Worm (Caenorhabditis elegans): ENCODE data around the gene famh-161.
A peak's percentile ranks its signal among the peaks of the same experiment; 100 is the strongest.

famh-161 gene

ce11 chrV:20500405-20500804, 33.6 kb downstream of the famh-161 start, which contains the start of gene dct-14:
TSS of gene dct-14 (minus strand) at chrV:20500505.
- TF ChIP-seq jun-1 (tag; optimal IDR thresholded peaks at IDR 0.05) (no peak), mep-1 (tag; optimal IDR thresholded peaks at IDR 0.05) (no peak), F44E2.7 (GFP tag; IDR thresholded peaks at IDR 0.05) (no peak), F26F4.8 (GFP tag; conservative IDR thresholded peaks at IDR 0.05) (no peak), lir-3 (tag; optimal IDR thresholded peaks at IDR 0.05) (no peak), dmd-8 (GFP tag; IDR thresholded peaks at IDR 0.05) (no peak), fos-1 (tag; optimal IDR thresholded peaks at IDR 0.05) (no peak), fkh-10 (GFP tag; optimal IDR thresholded peaks at IDR 0.05) (no peak), ZK337.2 (GFP tag; IDR thresholded peaks at IDR 0.05) (no peak), lsy-2 (tag; optimal IDR thresholded peaks at IDR 0.05) (no peak), ces-1 (GFP tag; optimal IDR thresholded peaks at IDR 0.05) (no peak), zfp-2 (tag; optimal IDR thresholded peaks at IDR 0.05) (no peak)

DNA sequence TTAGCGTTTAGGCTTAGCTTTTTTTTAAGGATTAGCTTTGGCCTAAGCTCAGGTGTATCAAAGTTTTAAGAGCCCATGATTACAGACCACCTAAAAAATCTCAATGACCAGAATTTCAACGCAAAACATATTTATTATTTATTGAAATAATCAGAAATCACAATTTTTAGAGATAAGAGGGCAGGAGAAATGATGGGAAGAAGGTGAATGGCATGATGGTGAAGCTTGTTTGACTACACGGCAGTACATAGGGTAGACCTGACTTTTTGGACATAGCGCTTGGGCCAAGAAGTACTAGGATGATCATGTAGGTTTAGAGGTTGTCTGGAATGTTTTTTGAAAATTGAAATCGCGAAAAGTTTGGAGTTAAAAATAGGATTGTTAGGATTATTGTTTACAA, 34.3 kb downstream of the famh-161 start:
- TF ChIP-seq nhr-48 (tag; optimal IDR thresholded peaks at IDR 0.05), result peak; percentile 54
- no peak for TF ChIP-seq daf-16 (GFP tag; optimal IDR thresholded peaks at IDR 0.05)
- TF ChIP-seq daf-16 (tag; optimal IDR thresholded peaks at IDR 0.05), result peak; percentile 65
- peak; percentile 37 for TF ChIP-seq pqm-1 (tag; optimal IDR thresholded peaks at IDR 0.05)
- TF ChIP-seq sdz-12 (GFP tag; optimal IDR thresholded peaks at IDR 0.05), result no peak
- no peak for TF ChIP-seq lin-29 (GFP tag; IDR thresholded peaks at IDR 0.05)
- peak; percentile 76 for TF ChIP-seq dmd-6 (GFP tag; IDR thresholded peaks at IDR 0.05)
- peak; percentile 7 for TF ChIP-seq hlh-11 (tag; optimal IDR thresholded peaks at IDR 0.05)

ce11 chrV:20498980-20499379, 35.0 kb downstream of the famh-161 start, which contains the start of gene dct-16:
TSS of gene dct-16 (minus strand) at chrV:20499057.
- TF ChIP-seq nhr-48 (tag; optimal IDR thresholded peaks at IDR 0.05) (peak; percentile 85), php-3 (GFP tag; IDR thresholded peaks at IDR 0.05) (peak; percentile 90), dve-1 (tag; optimal IDR thresholded peaks at IDR 0.05; ENCODE audit: insufficient read depth) (peak; percentile 86), rbr-2 (tag; optimal IDR thresholded peaks at IDR 0.05) (no peak), pqm-1 (tag; optimal IDR thresholded peaks at IDR 0.05) (peak; percentile 56), lin-13 (GFP tag; optimal IDR thresholded peaks at IDR 0.05) (peak; percentile 33), hlh-11 (tag; optimal IDR thresholded peaks at IDR 0.05) (peak; percentile 78), saeg-2 (GFP tag; IDR thresholded peaks at IDR 0.05) (peak; percentile 58; the same call in 1 of the 2 replicates), mes-2 (tag; optimal IDR thresholded peaks at IDR 0.05; ENCODE audit: poor library complexity, severe bottlenecking) (peak; percentile 27), nhr-102 (tag; optimal IDR thresholded peaks at IDR 0.05) (peak; percentile 85), fos-1 (tag; optimal IDR thresholded peaks at IDR 0.05) (no peak), nhr-41 (GFP tag; IDR thresholded peaks at IDR 0.05) (0 out of 2 replicates have a peak, but pooled peaks have one; percentile 29), hif-1 (tag; optimal IDR thresholded peaks at IDR 0.05) (peak in 1 of 2 experiments; percentile 38), gei-8 (GFP tag; optimal IDR thresholded peaks at IDR 0.05) (peak; percentile 26), nhr-42 (GFP tag; IDR thresholded peaks at IDR 0.05) (no peak), dmd-6 (GFP tag; IDR thresholded peaks at IDR 0.05) (peak; percentile 94), tra-1 (GFP tag; IDR thresholded peaks at IDR 0.05) (peak; percentile 76), ceh-62 (tag; optimal IDR thresholded peaks at IDR 0.05) (no peak), nhr-28 (tag; optimal IDR thresholded peaks at IDR 0.05) (peak; percentile 63), lin-1 (GFP tag; IDR thresholded peaks at IDR 0.05) (peak; percentile 12; the same call in 1 of the 2 replicates), daf-16 (GFP tag; optimal IDR thresholded peaks at IDR 0.05) (peak in 1 of 2 experiments; percentile 21), daf-16 (tag; optimal IDR thresholded peaks at IDR 0.05) (peak; percentile 91), mdl-1 (tag; optimal IDR thresholded peaks at IDR 0.05) (peak in 1 of 2 experiments; percentile 44), mxl-3 (GFP tag; optimal IDR thresholded peaks at IDR 0.05) (peak; percentile 5), lin-39 (tag; optimal IDR thresholded peaks at IDR 0.05) (no peak), mdt-29 (GFP tag; IDR thresholded peaks at IDR 0.05) (peak; percentile 70), ceh-28 (tag; optimal IDR thresholded peaks at IDR 0.05) (no peak), aha-1 (tag) (peak; percentile 52), unc-39 (tag; optimal IDR thresholded peaks at IDR 0.05) (no peak), hlh-30 (tag; optimal IDR thresholded peaks at IDR 0.05; ENCODE audit: insufficient read depth) (peak; percentile 57)
